Worm (Caenorhabditis elegans) whole organism, young adult: ENCODE results near the gene vha-6.

Source experiments
- ceh-58 ChIP-seq: fragments of 200-800 bp; sonication (Bioruptor generic); IDR thresholded peaks from 2 replicates; pipeline ENCODE4 v1.3.6; 2022; ENCODE audit warnings: missing genetic modification characterization, missing compliant biosample characterization
- lag-1 ChIP-seq: fragments of 200-800 bp; sonication (Bioruptor generic); IDR thresholded peaks from 2 replicates; pipeline ENCODE4 v1.3.6; 2022; ENCODE audit warnings: missing genetic modification reagents, missing genetic modification characterization, missing compliant biosample characterization
- snpc-4 ChIP-seq, 5 experiments: fragments of 150-350 bp in 1 of 5; sonication (generic microtip) in 4 of 5; optimal IDR thresholded peaks; 2 replicates each; lab custom pipeline; 2014 to 2018; ENCODE audit warnings: missing genetic modification characterization in 5 of 5, missing biosample characterization in 3 of 5, antibody characterized with exemption in 2 of 5, mild to moderate bottlenecking in 2 of 5, missing compliant biosample characterization in 2 of 5, missing genotype in 2 of 5, moderate library complexity in 2 of 5, missing genetic modification reagents in 1 of 5
- ztf-18 ChIP-seq: sonication (generic microtip); optimal IDR thresholded peaks from 2 replicates; lab custom pipeline; 2016; ENCODE audit warnings: missing genotype, mild to moderate bottlenecking, missing genetic modification characterization, missing compliant biosample characterization

DNA sequence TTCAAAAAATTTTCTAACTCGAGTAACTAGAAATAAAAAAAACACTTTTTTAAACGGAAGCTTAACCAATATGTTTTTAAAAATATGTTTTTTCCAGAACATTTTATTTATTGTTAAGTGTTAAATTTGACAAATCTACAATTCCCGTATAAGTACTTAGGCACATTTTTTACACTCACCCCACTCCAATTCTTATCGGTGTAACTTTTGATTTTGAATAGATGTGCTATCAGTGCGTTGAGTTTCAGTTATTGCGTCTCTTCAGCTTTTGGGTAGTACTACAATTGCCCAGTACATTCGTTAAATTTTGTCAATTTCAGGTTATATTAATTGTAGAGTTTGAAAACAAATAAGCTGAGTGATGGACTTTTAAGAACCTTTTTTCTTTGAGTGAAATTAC lies 14.2 kb downstream of the vha-6 start:
- TF ChIP-seq snpc-4 (GFP tag; optimal IDR thresholded peaks at IDR 0.05; lab: Kevin White, UChicago) (no peak), snpc-4 (tag; optimal IDR thresholded peaks at IDR 0.05; lab: Kevin White, UChicago) (no peak), ceh-58 (no peak), lag-1 (GFP tag; lab: Robert Waterston, UW) (no peak), ztf-18 (tag; lab: Kevin White, UChicago) (no peak)
